Worm (Caenorhabditis elegans) whole organism, L1 larva: ENCODE results near the gene ssp-33.

Source experiments
- ceh-90 ChIP-seq: sonication (generic microtip); optimal IDR thresholded peaks from 2 replicates; lab custom pipeline; 2016; ENCODE audit warnings: missing genetic modification characterization, missing compliant biosample characterization
- mdl-1 ChIP-seq, 2 experiments: fragments of 150-350 bp; optimal IDR thresholded peaks; 2 replicates each; lab custom pipeline; 2014 to 2017; ENCODE audit warnings: missing biosample characterization in 2 of 2, missing genetic modification characterization in 2 of 2, inconsistent platforms in 1 of 2
- nhr-47 ChIP-seq: sonication (generic microtip); optimal IDR thresholded peaks from 2 replicates; lab custom pipeline; 2016; ENCODE audit warnings: mild to moderate bottlenecking, missing genetic modification characterization, moderate library complexity, missing compliant biosample characterization

DNA sequence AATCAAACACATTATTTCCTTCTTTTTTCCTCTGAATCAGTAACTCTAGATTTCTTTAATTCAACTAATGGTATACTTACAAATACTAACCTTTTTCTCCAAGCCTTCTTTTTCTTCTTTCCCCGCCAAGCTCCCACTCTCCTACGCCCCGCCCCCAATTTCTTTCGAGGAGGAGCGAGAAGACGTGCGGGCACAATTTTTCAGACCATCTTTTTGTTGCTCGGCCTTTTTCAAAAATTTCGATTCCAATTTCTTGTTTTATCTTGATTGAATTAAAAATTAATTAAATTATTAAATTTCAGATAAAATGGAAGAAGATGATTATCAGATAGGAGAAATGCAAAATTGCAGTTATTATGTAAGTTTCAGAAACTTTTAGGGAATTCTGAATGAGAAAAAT lies 31.2 kb upstream of the ssp-33 start, which contains the start of gene C47E8.3:
- TF ChIP-seq nhr-47, result no peak
- no peak for TF ChIP-seq ceh-90 (tag; lab: Kevin White, UChicago)
- TF ChIP-seq mdl-1 (tag; optimal IDR thresholded peaks at IDR 0.05; lab: Kevin White, UChicago), result no peak
